Worm (Caenorhabditis elegans) whole organism, young adult: ENCODE results near the gene C10G8.4.

Source experiments
- B0019.2 ChIP-seq: fragments of 200-800 bp; sonication (Bioruptor generic); conservative IDR thresholded peaks from 2 replicates; pipeline ENCODE4 v1.3.6; 2022; ENCODE audit warnings: missing genetic modification reagents, missing genetic modification characterization, missing compliant biosample characterization
- B0035.1 ChIP-seq: sonication (generic microtip); optimal IDR thresholded peaks from 2 replicates; lab custom pipeline; 2016; ENCODE audit warnings: missing genetic modification characterization, mild to moderate bottlenecking, missing compliant biosample characterization, missing genotype, missing genetic modification reagents
- B0336.3 ChIP-seq: fragments of 200-800 bp; sonication (Bioruptor generic); IDR thresholded peaks from 2 replicates; pipeline ENCODE4 v1.3.6; 2022; ENCODE audit warnings: missing genetic modification characterization, missing compliant biosample characterization
- F23B12.7 ChIP-seq: sonication (generic microtip); optimal IDR thresholded peaks from 2 replicates; lab custom pipeline; 2017; ENCODE audit warnings: missing genetic modification characterization, mild to moderate bottlenecking, missing compliant biosample characterization, antibody characterized with exemption, moderate library complexity; ENCODE audit not compliant: insufficient read depth
- F37B4.10 ChIP-seq: fragments of 200-800 bp; sonication (Bioruptor generic); IDR thresholded peaks from 2 replicates; pipeline ENCODE4 v1.3.6; 2022; ENCODE audit warnings: missing genetic modification characterization, missing compliant biosample characterization
- F49E8.2 ChIP-seq: sonication (generic microtip); optimal IDR thresholded peaks from 3 replicates; lab custom pipeline; 2017; ENCODE audit warnings: missing genetic modification characterization, mild to moderate bottlenecking, missing compliant biosample characterization, antibody characterized with exemption, moderate library complexity; ENCODE audit not compliant: insufficient read depth
- K11D2.4 ChIP-seq: fragments of 200-800 bp; sonication (Bioruptor generic); IDR thresholded peaks from 2 replicates; pipeline ENCODE4 v1.3.6; 2022; ENCODE audit warnings: missing genetic modification reagents, missing genetic modification characterization, missing compliant biosample characterization
- T26A5.8 ChIP-seq: sonication (generic microtip); optimal IDR thresholded peaks from 2 replicates; lab custom pipeline; 2016; ENCODE audit warnings: missing genetic modification characterization, missing compliant biosample characterization
- Y53F4B.3 ChIP-seq: fragments of 200-800 bp; sonication (Bioruptor generic); IDR thresholded peaks from 2 replicates; pipeline ENCODE4 v1.3.6; 2022; ENCODE audit warnings: missing genetic modification reagents, missing genetic modification characterization, missing compliant biosample characterization
- Y56A3A.18 ChIP-seq: fragments of 200-800 bp; sonication (Bioruptor generic); IDR thresholded peaks from 2 replicates; pipeline ENCODE4 v1.3.6; 2022; ENCODE audit warnings: missing genetic modification reagents, missing genetic modification characterization, missing compliant biosample characterization
- Y67H2A.10 ChIP-seq: fragments of 200-800 bp; sonication (Bioruptor generic); conservative IDR thresholded peaks from 2 replicates; pipeline ENCODE4 v1.3.6; 2022; ENCODE audit warnings: missing genetic modification reagents, missing genetic modification characterization, missing compliant biosample characterization
- bed-1 ChIP-seq: fragments of 200-800 bp; sonication (Bioruptor generic); IDR thresholded peaks from 2 replicates; pipeline ENCODE4 v1.3.6; 2022; ENCODE audit warnings: missing genetic modification reagents, missing genetic modification characterization, missing compliant biosample characterization
- bed-2 ChIP-seq: fragments of 200-800 bp; sonication (Bioruptor generic); IDR thresholded peaks from 2 replicates; pipeline ENCODE4 v1.3.6; 2022; ENCODE audit warnings: missing genetic modification reagents, missing genetic modification characterization, missing compliant biosample characterization
- cebp-1 ChIP-seq, 2 experiments: fragments of 200-800 bp in 1 of 2; sonication (Bioruptor generic) in 1 of 2; sonication (generic microtip) in 1 of 2; IDR thresholded peaks in 1 of 2; optimal IDR thresholded peaks in 1 of 2; 2 replicates each; pipeline versions ENCODE4 v1.3.6 to Lab custom; 2017 to 2022; ENCODE audit warnings: missing compliant biosample characterization in 2 of 2, missing genetic modification characterization in 2 of 2, mild to moderate bottlenecking in 1 of 2, missing genetic modification reagents in 1 of 2, moderate library complexity in 1 of 2
- ceh-100 ChIP-seq: fragments of 200-800 bp; sonication (Bioruptor generic); IDR thresholded peaks from 2 replicates; pipeline ENCODE4 v1.3.6; 2022; ENCODE audit warnings: missing genetic modification reagents, missing genetic modification characterization, missing compliant biosample characterization
- ceh-40 ChIP-seq: fragments of 200-800 bp; sonication (Bioruptor generic); IDR thresholded peaks from 2 replicates; pipeline ENCODE4 v1.3.6; 2022; ENCODE audit warnings: missing genetic modification characterization, missing compliant biosample characterization
- ceh-58 ChIP-seq: fragments of 200-800 bp; sonication (Bioruptor generic); IDR thresholded peaks from 2 replicates; pipeline ENCODE4 v1.3.6; 2022; ENCODE audit warnings: missing genetic modification characterization, missing compliant biosample characterization
- die-1 ChIP-seq: sonication (generic microtip); optimal IDR thresholded peaks from 2 replicates; lab custom pipeline; 2016; ENCODE audit warnings: missing genotype, mild to moderate bottlenecking, missing genetic modification characterization, missing compliant biosample characterization
- egl-18 ChIP-seq: fragments of 200-800 bp; sonication (Bioruptor generic); IDR thresholded peaks from 2 replicates; pipeline ENCODE4 v1.3.6; 2022; ENCODE audit warnings: missing genetic modification reagents, missing genetic modification characterization, missing compliant biosample characterization
- hrde-1 ChIP-seq: sonication (generic microtip); optimal IDR thresholded peaks from 2 replicates; lab custom pipeline; 2016; ENCODE audit warnings: missing genetic modification characterization, mild to moderate bottlenecking, missing compliant biosample characterization, moderate library complexity, missing genotype, missing genetic modification reagents, borderline replicate concordance
- lir-1 ChIP-seq: fragments of 200-800 bp; sonication (Bioruptor generic); conservative IDR thresholded peaks from 2 replicates; pipeline ENCODE4 v1.3.6; 2022; ENCODE audit warnings: missing genetic modification reagents, missing genetic modification characterization, missing compliant biosample characterization
- madf-3 ChIP-seq: fragments of 200-800 bp; sonication (Bioruptor generic); IDR thresholded peaks from 2 replicates; pipeline ENCODE4 v1.3.6; 2022; ENCODE audit warnings: missing genetic modification reagents, missing genetic modification characterization, missing compliant biosample characterization
- madf-8 ChIP-seq: fragments of 200-800 bp; sonication (Bioruptor generic); conservative IDR thresholded peaks from 2 replicates; pipeline ENCODE4 v1.3.6; 2022; ENCODE audit warnings: missing genetic modification reagents, missing genetic modification characterization, missing compliant biosample characterization
- mcd-1 ChIP-seq: fragments of 200-800 bp; sonication (Bioruptor generic); IDR thresholded peaks from 2 replicates; pipeline ENCODE4 v1.3.6; 2022; ENCODE audit warnings: missing genetic modification reagents, missing genetic modification characterization, missing compliant biosample characterization
- mel-28 ChIP-seq: sonication (generic microtip); optimal IDR thresholded peaks from 2 replicates; lab custom pipeline; 2016; ENCODE audit warnings: borderline replicate concordance, mild to moderate bottlenecking, missing genetic modification characterization, missing compliant biosample characterization
- mes-4 ChIP-seq: sonication (generic microtip); optimal IDR thresholded peaks from 2 replicates; lab custom pipeline; 2016; ENCODE audit warnings: missing genotype, missing genetic modification characterization, missing compliant biosample characterization
- nhr-27 ChIP-seq: fragments of 200-800 bp; sonication (Bioruptor generic); optimal IDR thresholded peaks from 2 replicates; lab custom pipeline; 2018; ENCODE audit warnings: mild to moderate bottlenecking, missing genetic modification characterization, moderate library complexity, missing compliant biosample characterization
- pha-4 ChIP-seq: fragments of 150-350 bp; sonication (generic microtip); optimal IDR thresholded peaks from 2 replicates; lab custom pipeline; 2014; ENCODE audit warnings: missing biosample characterization, missing genetic modification reagents, missing genetic modification characterization
- sea-2 ChIP-seq: fragments of 200-800 bp; sonication (Bioruptor generic); IDR thresholded peaks from 2 replicates; pipeline ENCODE4 v1.3.6; 2022; ENCODE audit warnings: missing genetic modification characterization, missing compliant biosample characterization
- snpc-1.3 ChIP-seq: sonication (generic microtip); optimal IDR thresholded peaks from 2 replicates; lab custom pipeline; 2017; ENCODE audit warnings: missing genetic modification characterization, mild to moderate bottlenecking, missing compliant biosample characterization, antibody characterized with exemption, moderate library complexity, missing genotype, missing genetic modification reagents; ENCODE audit not compliant: insufficient read depth
- somi-1 ChIP-seq: fragments of 200-800 bp; sonication (Bioruptor generic); optimal IDR thresholded peaks from 2 replicates; lab custom pipeline; 2018; ENCODE audit warnings: mild to moderate bottlenecking, missing genetic modification characterization, missing compliant biosample characterization
- unc-130 ChIP-seq: sonication (generic microtip); optimal IDR thresholded peaks from 2 replicates; lab custom pipeline; 2016; ENCODE audit warnings: missing genetic modification reagents, missing genetic modification characterization, missing compliant biosample characterization
- zfh-2 ChIP-seq: fragments of 200-800 bp; sonication (Bioruptor generic); conservative IDR thresholded peaks from 2 replicates; pipeline ENCODE4 v1.3.6; 2022; ENCODE audit warnings: missing genetic modification reagents, missing genetic modification characterization, missing compliant biosample characterization
- zim-3 ChIP-seq: sonication (generic microtip); optimal IDR thresholded peaks from 2 replicates; lab custom pipeline; 2017; ENCODE audit warnings: mild to moderate bottlenecking, missing genetic modification characterization, moderate library complexity, missing compliant biosample characterization
- ztf-25 ChIP-seq: fragments of 200-800 bp; sonication (Bioruptor generic); IDR thresholded peaks from 2 replicates; pipeline ENCODE4 v1.3.6; 2022; ENCODE audit warnings: missing genetic modification reagents, missing genetic modification characterization, missing compliant biosample characterization
- ztf-26 ChIP-seq: sonication (generic microtip); optimal IDR thresholded peaks from 2 replicates; lab custom pipeline; 2017; ENCODE audit warnings: missing genetic modification characterization, missing compliant biosample characterization

The C10G8.4 gene

ce11 chrV:5287273-5287672, 24.5 kb upstream of the C10G8.4 start, which contains the start of gene Y49G5A.1:
Y49G5A.1 (minus strand) TSS chrV:5287373.
- TF ChIP-seq unc-130 (GFP tag; lab: Kevin White, UChicago) = no peak
- TF ChIP-seq nhr-27 (tag; lab: Kevin White, UChicago) = no peak
- TF ChIP-seq, all 124 proteins: peak for 0

ce11 chrV:5288676-5289075, 23.1 kb upstream of the C10G8.4 start:
- no peak for TF ChIP-seq unc-130 (GFP tag; lab: Kevin White, UChicago)
- TF ChIP-seq madf-8 = no peak
- no peak for TF ChIP-seq zfh-2 (GFP tag; lab: Robert Waterston, UW)
- TF ChIP-seq egl-18 (GFP tag; lab: Robert Waterston, UW) = no peak

DNA sequence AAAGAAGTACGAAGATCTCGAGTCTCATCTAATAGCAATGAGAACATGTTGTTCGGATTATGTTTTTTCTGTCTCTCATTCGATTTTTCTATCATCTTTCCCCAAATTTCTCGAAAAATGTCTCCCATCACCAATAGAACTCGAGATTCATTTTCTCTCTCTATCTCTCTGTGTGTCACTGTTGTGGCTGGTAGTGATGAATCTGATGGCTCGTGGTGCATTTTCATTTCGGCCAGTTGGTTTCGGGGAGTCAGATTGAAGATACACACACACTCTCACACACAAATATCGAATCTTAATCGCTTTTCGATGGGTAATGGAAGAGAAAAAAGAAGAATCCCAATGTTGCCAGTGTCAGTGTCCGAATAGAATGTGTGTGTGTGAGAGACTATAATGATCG, 15.8 kb upstream of the C10G8.4 start:
- peak; percentile 2 for TF ChIP-seq somi-1 (GFP tag; lab: Kevin White, UChicago)
- TF ChIP-seq B0035.1 = no peak

DNA sequence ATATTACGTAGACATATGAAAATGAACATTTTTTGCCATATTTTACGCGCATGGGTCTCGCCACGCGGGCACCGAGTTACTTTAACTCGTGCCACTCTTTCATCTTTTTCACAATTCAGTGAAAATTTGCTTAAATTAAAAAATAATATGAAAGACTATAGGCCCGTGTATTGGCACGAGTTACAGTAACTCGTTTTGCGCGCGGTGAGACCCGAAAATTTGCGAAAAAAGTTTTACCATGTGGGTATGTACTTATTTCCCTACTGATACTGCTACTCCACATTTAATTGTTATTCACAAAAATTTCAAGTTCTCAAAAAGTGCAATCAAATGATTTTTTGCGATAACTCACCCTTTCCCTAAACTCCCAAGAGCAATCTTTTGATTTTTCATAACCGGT, 14.0 kb upstream of the C10G8.4 start:
- TF ChIP-seq F49E8.2 (tag; lab: Kevin White, UChicago) (no peak), zim-3 (tag; lab: Kevin White, UChicago) (no peak), K11D2.4 (GFP tag; lab: Robert Waterston, UW) (no peak), mcd-1 (GFP tag; lab: Robert Waterston, UW) (no peak), mes-4 (tag; lab: Kevin White, UChicago) (no peak), bed-1 (GFP tag; lab: Robert Waterston, UW) (no peak), madf-3 (GFP tag; lab: Robert Waterston, UW) (no peak), ztf-26 (tag; lab: Kevin White, UChicago) (no peak), B0019.2 (GFP tag; lab: Robert Waterston, UW) (no peak), snpc-1.3 (no peak), T26A5.8 (tag; lab: Kevin White, UChicago) (no peak), ztf-25 (GFP tag; lab: Robert Waterston, UW) (no peak), pha-4 (tag; lab: Kevin White, UChicago) (no peak), Y53F4B.3 (GFP tag; lab: Robert Waterston, UW) (no peak), bed-2 (GFP tag; lab: Robert Waterston, UW) (no peak), lir-1 (GFP tag; lab: Robert Waterston, UW) (no peak), ceh-40 (no peak), sea-2 (GFP tag; lab: Robert Waterston, UW) (no peak), ceh-100 (GFP tag; lab: Robert Waterston, UW) (no peak), hrde-1 (tag; lab: Kevin White, UChicago) (no peak)

ce11 chrV:5301226-5301625, 10.5 kb upstream of the C10G8.4 start:
- no peak for TF ChIP-seq T26A5.8 (tag; lab: Kevin White, UChicago)
- no peak for TF ChIP-seq cebp-1 (GFP tag; IDR thresholded peaks at IDR 0.05; lab: Robert Waterston, UW)
- no peak for TF ChIP-seq cebp-1 (tag; optimal IDR thresholded peaks at IDR 0.05; lab: Kevin White, UChicago)
- TF ChIP-seq ceh-40 = no peak
- no peak for TF ChIP-seq mel-28
- TF ChIP-seq Y56A3A.18 = no peak
- TF ChIP-seq F37B4.10 (GFP tag; lab: Robert Waterston, UW) = no peak
- TF ChIP-seq snpc-1.3 = no peak
- no peak for TF ChIP-seq die-1 (tag; lab: Kevin White, UChicago)
- no peak for TF ChIP-seq B0336.3
- TF ChIP-seq ceh-58 (GFP tag; lab: Robert Waterston, UW) = no peak
- TF ChIP-seq zim-3 (tag; lab: Kevin White, UChicago) = no peak
- TF ChIP-seq Y67H2A.10 (GFP tag; lab: Robert Waterston, UW) = no peak
- TF ChIP-seq bed-2 (GFP tag; lab: Robert Waterston, UW) = no peak
- no peak for TF ChIP-seq F23B12.7 (tag; lab: Kevin White, UChicago)
